Worm (Caenorhabditis elegans) whole organism, L3 larva: ENCODE results near the gene ippk-1.

ENCODE experiments used
- ama-1 ChIP-seq: fragments of 150-350 bp; optimal IDR thresholded peaks from 2 replicates; lab custom pipeline; 2018
- ceh-82 ChIP-seq: fragments of 150-350 bp; optimal IDR thresholded peaks from 2 replicates; lab custom pipeline; 2014; ENCODE audit warnings: missing biosample characterization, missing genetic modification characterization
- lin-39 ChIP-seq: fragments of 150-350 bp; optimal IDR thresholded peaks from 2 replicates; lab custom pipeline; 2018; ENCODE audit warnings: missing biosample characterization, missing genetic modification reagents, missing genetic modification characterization
- skn-1 ChIP-seq: fragments of 150-350 bp; optimal IDR thresholded peaks from 2 replicates; lab custom pipeline; 2014; ENCODE audit warnings: missing biosample characterization, missing genetic modification characterization
- unc-62 ChIP-seq: fragments of 150-350 bp; sonication (generic microtip); optimal IDR thresholded peaks from 4 replicates; lab custom pipeline; 2014; ENCODE audit warnings: missing biosample characterization, missing genetic modification reagents, missing genetic modification characterization

DNA sequence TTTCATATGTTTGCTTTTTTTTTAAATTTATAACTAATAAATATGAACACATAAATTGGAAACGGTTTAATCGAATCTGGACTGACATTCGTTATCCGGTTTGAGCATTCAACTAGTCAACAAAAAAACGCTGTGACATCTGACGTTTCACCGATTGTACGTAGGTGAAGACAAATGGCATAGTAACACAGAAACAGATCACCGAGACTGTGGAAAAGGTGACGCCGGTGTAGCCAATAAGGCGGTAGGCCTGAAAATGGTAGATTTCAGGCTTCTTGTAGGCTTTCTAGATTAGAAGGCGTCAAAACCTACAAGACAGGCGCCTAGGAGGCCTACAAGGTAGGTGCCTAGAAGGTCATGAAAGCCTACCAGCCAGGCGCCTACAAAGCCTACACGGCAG lies 28.5 kb downstream of the ippk-1 start:
- TF ChIP-seq unc-62 (no peak), ceh-82 (tag; lab: Kevin White, UChicago) (no peak), lin-39 (tag; lab: Kevin White, UChicago) (no peak), ama-1 (lab: Kevin White, UChicago) (no peak), skn-1 (no peak)
